Worm (Caenorhabditis elegans) whole organism, young adult: ENCODE measurements around the gene Y43F8C.5.
A peak's percentile ranks its signal among the peaks of the same experiment; 100 is the strongest.

Experiments
- D2030.7 ChIP-seq: fragments of 200-800 bp; sonication (Bioruptor generic); IDR thresholded peaks from 2 replicates; pipeline ENCODE4 v1.3.6; 2022; ENCODE audit warnings: missing genetic modification reagents, missing genetic modification characterization, missing compliant biosample characterization
- F33H1.4 ChIP-seq: fragments of 200-800 bp; sonication (Bioruptor generic); IDR thresholded peaks from 2 replicates; pipeline ENCODE4 v1.3.6; 2022; ENCODE audit warnings: missing genetic modification reagents, missing genetic modification characterization, missing compliant biosample characterization
- F39B2.1 ChIP-seq: fragments of 200-800 bp; sonication (Bioruptor generic); IDR thresholded peaks from 2 replicates; pipeline ENCODE4 v1.3.6; 2022; ENCODE audit warnings: missing genetic modification reagents, missing genetic modification characterization, missing compliant biosample characterization
- F49E8.2 ChIP-seq: sonication (generic microtip); optimal IDR thresholded peaks from 3 replicates; lab custom pipeline; 2017; ENCODE audit warnings: missing genetic modification characterization, mild to moderate bottlenecking, missing compliant biosample characterization, antibody characterized with exemption, moderate library complexity; ENCODE audit not compliant: insufficient read depth
- F52B5.7 ChIP-seq: sonication (generic microtip); optimal IDR thresholded peaks from 2 replicates; lab custom pipeline; 2016; ENCODE audit warnings: mild to moderate bottlenecking, missing genetic modification characterization, missing compliant biosample characterization
- K11D2.4 ChIP-seq: fragments of 200-800 bp; sonication (Bioruptor generic); IDR thresholded peaks from 2 replicates; pipeline ENCODE4 v1.3.6; 2022; ENCODE audit warnings: missing genetic modification reagents, missing genetic modification characterization, missing compliant biosample characterization
- T26A5.8 ChIP-seq: sonication (generic microtip); optimal IDR thresholded peaks from 2 replicates; lab custom pipeline; 2016; ENCODE audit warnings: missing genetic modification characterization, missing compliant biosample characterization
- Y53F4B.3 ChIP-seq: fragments of 200-800 bp; sonication (Bioruptor generic); IDR thresholded peaks from 2 replicates; pipeline ENCODE4 v1.3.6; 2022; ENCODE audit warnings: missing genetic modification reagents, missing genetic modification characterization, missing compliant biosample characterization
- Y56A3A.18 ChIP-seq: fragments of 200-800 bp; sonication (Bioruptor generic); IDR thresholded peaks from 2 replicates; pipeline ENCODE4 v1.3.6; 2022; ENCODE audit warnings: missing genetic modification reagents, missing genetic modification characterization, missing compliant biosample characterization
- ZK185.1 ChIP-seq: sonication (generic microtip); optimal IDR thresholded peaks from 2 replicates; lab custom pipeline; 2016; ENCODE audit warnings: mild to moderate bottlenecking, missing genetic modification characterization, missing compliant biosample characterization; ENCODE audit not compliant: poor library complexity, severe bottlenecking
- aptf-3 ChIP-seq: fragments of 200-800 bp; sonication (Bioruptor generic); IDR thresholded peaks from 2 replicates; pipeline ENCODE4 v1.3.6; 2022; ENCODE audit warnings: missing genetic modification characterization, missing compliant biosample characterization
- bed-2 ChIP-seq: fragments of 200-800 bp; sonication (Bioruptor generic); IDR thresholded peaks from 2 replicates; pipeline ENCODE4 v1.3.6; 2022; ENCODE audit warnings: missing genetic modification reagents, missing genetic modification characterization, missing compliant biosample characterization
- cebp-2 ChIP-seq: fragments of 200-800 bp; sonication (Bioruptor generic); IDR thresholded peaks from 2 replicates; pipeline ENCODE4 v1.3.6; 2022; ENCODE audit warnings: missing genetic modification characterization, missing compliant biosample characterization
- ceh-91 ChIP-seq: fragments of 200-800 bp; sonication (Bioruptor generic); IDR thresholded peaks from 2 replicates; pipeline ENCODE4 v1.3.6; 2022; ENCODE audit warnings: missing genetic modification reagents, missing genetic modification characterization, missing compliant biosample characterization
- dox-1 ChIP-seq: fragments of 200-800 bp; sonication (Bioruptor generic); IDR thresholded peaks from 2 replicates; pipeline ENCODE4 v1.3.6; 2022; ENCODE audit warnings: missing genetic modification reagents, missing genetic modification characterization, missing compliant biosample characterization
- dpl-1 ChIP-seq: fragments of 150-350 bp; optimal IDR thresholded peaks from 2 replicates; lab custom pipeline; 2014; ENCODE audit warnings: missing biosample characterization, missing genetic modification reagents, missing genetic modification characterization
- efl-1 ChIP-seq: fragments of 150-350 bp; optimal IDR thresholded peaks from 2 replicates; lab custom pipeline; 2014; ENCODE audit warnings: missing biosample characterization, missing genetic modification reagents, missing genetic modification characterization
- ekl-4 ChIP-seq: fragments of 200-800 bp; sonication (Bioruptor generic); IDR thresholded peaks from 2 replicates; pipeline ENCODE4 v1.3.6; 2022; ENCODE audit warnings: missing genetic modification reagents, missing genetic modification characterization, missing compliant biosample characterization
- hlh-12 ChIP-seq: sonication (generic microtip); optimal IDR thresholded peaks from 2 replicates; lab custom pipeline; 2016; ENCODE audit warnings: missing genetic modification characterization, missing compliant biosample characterization
- hmg-1.2 ChIP-seq: fragments of 200-800 bp; sonication (Bioruptor generic); IDR thresholded peaks from 2 replicates; pipeline ENCODE4 v1.3.6; 2022; ENCODE audit warnings: missing genetic modification reagents, missing genetic modification characterization, missing compliant biosample characterization
- let-607 ChIP-seq, 2 experiments: fragments of 200-800 bp in 1 of 2; sonication (Bioruptor generic) in 1 of 2; sonication (generic microtip) in 1 of 2; optimal IDR thresholded peaks; 2 replicates each; lab custom pipeline; 2016 to 2018; ENCODE audit warnings: mild to moderate bottlenecking in 2 of 2, missing compliant biosample characterization in 2 of 2, missing genetic modification characterization in 2 of 2, moderate library complexity in 2 of 2, missing genotype in 1 of 2
- lin-35 ChIP-seq, 3 experiments: fragments of 150-350 bp in 2 of 3; sonication (generic microtip) in 1 of 3; optimal IDR thresholded peaks; 2 replicates each; lab custom pipeline; 2014 to 2018; ENCODE audit warnings: missing biosample characterization in 3 of 3, missing genetic modification characterization in 3 of 3, missing genetic modification reagents in 3 of 3
- lin-40 ChIP-seq: sonication (generic microtip); optimal IDR thresholded peaks from 2 replicates; lab custom pipeline; 2016; ENCODE audit warnings: missing genetic modification characterization, mild to moderate bottlenecking, missing compliant biosample characterization, missing genotype, missing genetic modification reagents
- lin-54 ChIP-seq: fragments of 200-800 bp; sonication (Bioruptor generic); optimal IDR thresholded peaks from 2 replicates; lab custom pipeline; 2018; ENCODE audit warnings: mild to moderate bottlenecking, missing genetic modification characterization, missing compliant biosample characterization
- lsl-1 ChIP-seq: fragments of 200-800 bp; sonication (Bioruptor generic); optimal IDR thresholded peaks from 2 replicates; lab custom pipeline; 2018; ENCODE audit warnings: mild to moderate bottlenecking, missing genetic modification characterization, moderate library complexity, missing compliant biosample characterization
- madf-6 ChIP-seq: fragments of 200-800 bp; sonication (Bioruptor generic); IDR thresholded peaks from 2 replicates; pipeline ENCODE4 v1.3.6; 2022; ENCODE audit warnings: missing genetic modification reagents, missing genetic modification characterization, missing compliant biosample characterization
- madf-8 ChIP-seq: fragments of 200-800 bp; sonication (Bioruptor generic); conservative IDR thresholded peaks from 2 replicates; pipeline ENCODE4 v1.3.6; 2022; ENCODE audit warnings: missing genetic modification reagents, missing genetic modification characterization, missing compliant biosample characterization
- nfya-2 ChIP-seq: fragments of 200-800 bp; sonication (Bioruptor generic); IDR thresholded peaks from 2 replicates; pipeline ENCODE4 v1.3.6; 2022; ENCODE audit warnings: missing genetic modification reagents, missing genetic modification characterization, missing compliant biosample characterization
- nhr-120 ChIP-seq: fragments of 200-800 bp; sonication (Bioruptor generic); IDR thresholded peaks from 2 replicates; pipeline ENCODE4 v1.3.6; 2022; ENCODE audit warnings: missing genetic modification characterization, missing compliant biosample characterization
- pbrm-1 ChIP-seq: fragments of 200-800 bp; sonication (Bioruptor generic); IDR thresholded peaks from 2 replicates; pipeline ENCODE4 v1.3.6; 2022; ENCODE audit warnings: missing genetic modification reagents, missing genetic modification characterization, missing compliant biosample characterization
- sdz-38 ChIP-seq: sonication (generic microtip); optimal IDR thresholded peaks from 2 replicates; lab custom pipeline; 2016; ENCODE audit warnings: missing genotype, missing genetic modification characterization, missing compliant biosample characterization
- snpc-1.3 ChIP-seq: sonication (generic microtip); optimal IDR thresholded peaks from 2 replicates; lab custom pipeline; 2017; ENCODE audit warnings: missing genetic modification characterization, mild to moderate bottlenecking, missing compliant biosample characterization, antibody characterized with exemption, moderate library complexity, missing genotype, missing genetic modification reagents; ENCODE audit not compliant: insufficient read depth
- snpc-3.4 ChIP-seq: sonication (generic microtip); optimal IDR thresholded peaks from 2 replicates; lab custom pipeline; 2017; ENCODE audit warnings: missing genetic modification characterization, mild to moderate bottlenecking, missing compliant biosample characterization, antibody characterized with exemption, moderate library complexity, missing genotype, missing genetic modification reagents
- sptf-2 ChIP-seq: fragments of 200-800 bp; sonication (Bioruptor generic); optimal IDR thresholded peaks from 2 replicates; lab custom pipeline; 2018; ENCODE audit warnings: mild to moderate bottlenecking, missing genetic modification characterization, missing compliant biosample characterization
- tbx-9 ChIP-seq: sonication (generic microtip); optimal IDR thresholded peaks from 2 replicates; lab custom pipeline; 2016; ENCODE audit warnings: borderline replicate concordance, missing genetic modification characterization, inconsistent platforms, missing compliant biosample characterization
- xnd-1 ChIP-seq: sonication (generic microtip); optimal IDR thresholded peaks from 2 replicates; lab custom pipeline; 2016; ENCODE audit warnings: missing genotype, missing genetic modification reagents, missing genetic modification characterization, missing compliant biosample characterization
- ztf-6 ChIP-seq: fragments of 200-800 bp; sonication (Bioruptor generic); IDR thresholded peaks from 2 replicates; pipeline ENCODE4 v1.3.6; 2022; ENCODE audit warnings: missing genetic modification reagents, missing genetic modification characterization, missing compliant biosample characterization

Y43F8C.5 gene

ce11 chrV:19632546-19632945 is at the start of gene Y43F8C.5:
Y43F8C.5 (minus strand) TSS chrV:19632646.
- 0 out of 2 replicates have a peak, but pooled peaks have one; percentile 33 for TF ChIP-seq cebp-2 (GFP tag; lab: Robert Waterston, UW)
- TF ChIP-seq Y56A3A.18 (GFP tag; lab: Robert Waterston, UW), result no peak

- TF ChIP-seq F39B2.1 (no peak), ZK185.1 (no peak), nfya-2 (no peak), K11D2.4 (no peak), let-607 (tag; optimal IDR thresholded peaks at IDR 0.05; lab: Kevin White, UChicago) (no peak), aptf-3 (GFP tag; lab: Robert Waterston, UW) (no peak), bed-2 (GFP tag; lab: Robert Waterston, UW) (no peak), Y53F4B.3 (GFP tag; lab: Robert Waterston, UW) (no peak), T26A5.8 (tag; lab: Kevin White, UChicago) (no peak), sptf-2 (GFP tag; lab: Kevin White, UChicago) (no peak), pbrm-1 (GFP tag; lab: Robert Waterston, UW) (no peak), ztf-6 (GFP tag; lab: Robert Waterston, UW) (no peak), F52B5.7 (no peak), nhr-120 (GFP tag; lab: Robert Waterston, UW) (no peak), ekl-4 (GFP tag; lab: Robert Waterston, UW) (no peak), tbx-9 (tag; lab: Kevin White, UChicago) (no peak), dpl-1 (GFP tag; lab: Kevin White, UChicago) (no peak), sdz-38 (tag; lab: Kevin White, UChicago) (no peak)
Observed at ce11 chrV:19674543-19674942, 42.1 kb upstream of the Y43F8C.5 start, which contains the start of gene mrp-7. mrp-7 (plus strand) TSS chrV:19674843.

ce11 chrV:19673298-19673903 is 41.0 kb upstream of the Y43F8C.5 start:
- TF ChIP-seq ceh-91 (GFP tag; lab: Robert Waterston, UW) (peak; percentile 55; the same call in 1 of the 2 replicates), snpc-3.4 (tag; lab: Kevin White, UChicago) (peak; percentile 13), lsl-1 (peak; percentile 56), lin-40 (tag; lab: Kevin White, UChicago) (no peak), F33H1.4 (GFP tag; lab: Robert Waterston, UW) (peak; percentile 29; the same call in 1 of the 2 replicates), dox-1 (GFP tag; lab: Robert Waterston, UW) (peak; percentile 35; the same call in 1 of the 2 replicates), lin-54 (GFP tag; lab: Kevin White, UChicago) (peak; percentile 66), madf-8 (peak; percentile 82), madf-6 (peak; percentile 90), F49E8.2 (peak; percentile 12), xnd-1 (peak; percentile 64), lin-35 (GFP tag; optimal IDR thresholded peaks at IDR 0.05; lab: Kevin White, UChicago) (no peak), efl-1 (GFP tag; lab: Kevin White, UChicago) (peak; percentile 84), hlh-12 (tag; lab: Kevin White, UChicago) (no peak), dpl-1 (GFP tag; lab: Kevin White, UChicago) (peak; percentile 63), hmg-1.2 (GFP tag; lab: Robert Waterston, UW) (0 out of 2 replicates have a peak, but pooled peaks have one; percentile 9), snpc-1.3 (tag; lab: Kevin White, UChicago) (peak; percentile 21), D2030.7 (peak; percentile 64), pbrm-1 (GFP tag; lab: Robert Waterston, UW) (no peak)
